Worm (Caenorhabditis elegans): ENCODE data around the gene C29F9.8.
"Not testable (repeated sequence)": the region's sequence is repeated elsewhere in the genome, so short reads cannot be mapped to it uniquely, and the experiment has no call there.

C29F9.8 gene

DNA sequence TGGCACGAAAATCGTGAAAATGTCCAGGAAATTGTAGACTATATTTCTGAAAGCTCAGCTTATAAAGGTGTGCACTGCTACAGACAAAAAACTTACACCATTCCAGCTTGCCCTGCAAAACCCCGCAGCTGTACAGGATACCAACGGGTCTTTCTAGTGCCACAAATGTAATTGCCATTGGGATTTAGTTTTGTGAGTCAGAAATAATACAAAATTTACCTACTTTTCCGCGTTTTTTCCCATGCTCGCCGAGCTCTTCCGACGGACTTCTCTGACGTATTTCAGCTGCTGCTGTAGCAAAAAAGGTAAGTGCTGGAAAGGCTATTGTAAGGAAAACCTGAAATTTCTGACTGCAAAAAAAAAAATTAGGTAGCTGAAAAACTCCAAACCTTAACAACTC lies at the start of gene C29F9.8:
Gene C29F9.8 (minus strand): TSS at position 101 of the 400 bp plus-strand sequence.
- TF ChIP-seq F13C5.2 (tag; optimal IDR thresholded peaks at IDR 0.05); tbx-37 (GFP tag; conservative IDR thresholded peaks at IDR 0.05); ama-1 (optimal IDR thresholded peaks at IDR 0.05): not testable (repeated sequence)

DNA sequence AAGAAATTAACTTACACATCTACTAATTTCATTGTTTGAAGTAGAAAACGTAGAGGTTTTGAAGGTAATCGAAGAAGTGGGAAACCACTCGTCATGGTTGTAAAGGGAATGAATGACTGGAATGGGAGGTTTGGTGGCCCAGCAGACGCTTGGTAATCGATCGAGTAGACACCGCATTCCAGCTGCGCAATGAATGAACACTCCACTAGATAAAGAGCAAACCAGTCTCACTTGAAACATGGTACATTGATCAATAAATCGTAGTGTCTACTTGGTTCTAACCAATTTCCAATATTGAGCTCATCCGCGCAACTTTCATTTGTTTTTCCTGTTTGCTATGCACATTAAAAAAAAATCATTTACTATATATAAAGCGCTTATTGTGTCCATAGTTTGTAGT lies 49.5 kb upstream of the C29F9.8 start, which contains the start of gene fbxb-84:
Gene fbxb-84 (minus strand): TSS at position 101 of the 400 bp plus-strand sequence.
- TF ChIP-seq flt-1 (GFP tag; IDR thresholded peaks at IDR 0.05) (no peak), F13C5.2 (tag; optimal IDR thresholded peaks at IDR 0.05) (no peak), scrt-1 (GFP tag; IDR thresholded peaks at IDR 0.05) (no peak), ceh-36 (tag; optimal IDR thresholded peaks at IDR 0.05) (no peak), B0310.2 (tag; optimal IDR thresholded peaks at IDR 0.05) (no peak), ama-1 (optimal IDR thresholded peaks at IDR 0.05) (no peak), sea-1 (GFP tag; conservative IDR thresholded peaks at IDR 0.05) (no peak), ceh-13 (GFP tag; optimal IDR thresholded peaks at IDR 0.05) (no peak), hnd-1 (tag; optimal IDR thresholded peaks at IDR 0.05) (no peak), aly-1 (tag; optimal IDR thresholded peaks at IDR 0.05) (no peak), tbx-11 (GFP tag; IDR thresholded peaks at IDR 0.05) (no peak), hmg-4 (GFP tag; optimal IDR thresholded peaks at IDR 0.05) (no peak), tbx-37 (GFP tag; conservative IDR thresholded peaks at IDR 0.05) (no peak)

DNA sequence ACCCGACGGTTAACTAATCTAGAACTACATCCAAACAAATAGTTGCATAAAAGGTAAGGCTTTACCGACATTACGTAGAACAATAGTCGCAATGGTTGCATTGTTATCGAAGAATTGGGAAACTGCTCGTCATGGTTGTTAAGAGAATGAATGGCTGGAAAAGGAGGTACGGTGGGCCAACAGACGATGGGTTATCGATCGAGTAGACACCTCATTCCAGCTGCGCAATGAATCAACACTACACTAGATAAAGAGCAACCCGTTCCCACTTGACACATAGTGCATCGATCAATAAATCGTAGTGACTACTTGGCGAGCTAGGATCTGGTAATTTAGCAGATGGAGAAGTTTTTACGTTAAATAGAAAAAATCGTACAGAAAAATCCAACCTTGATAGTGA lies 48.2 kb upstream of the C29F9.8 start, which contains the start of the genes T17A3.12 and fbxb-83:
Gene T17A3.12 (minus strand): TSS at position 101 of the 400 bp plus-strand sequence.
Gene fbxb-83 (minus strand): TSS at position 134 of the 400 bp plus-strand sequence.
- no peak for TF ChIP-seq B0310.2 (tag; optimal IDR thresholded peaks at IDR 0.05)
- TF ChIP-seq ets-7 (tag; optimal IDR thresholded peaks at IDR 0.05) = no peak
- TF ChIP-seq hmbx-1 (tag; optimal IDR thresholded peaks at IDR 0.05) = no peak
- TF ChIP-seq pes-1 (GFP tag; IDR thresholded peaks at IDR 0.05) = no peak
- no peak for TF ChIP-seq tbx-37 (GFP tag; conservative IDR thresholded peaks at IDR 0.05)
- no peak for TF ChIP-seq aly-1 (tag; optimal IDR thresholded peaks at IDR 0.05)
- TF ChIP-seq hmg-4 (GFP tag; optimal IDR thresholded peaks at IDR 0.05) = no peak
- TF ChIP-seq tbx-11 (GFP tag; IDR thresholded peaks at IDR 0.05) = no peak
- no peak for TF ChIP-seq hnd-1 (tag; optimal IDR thresholded peaks at IDR 0.05)
- no peak for TF ChIP-seq flt-1 (GFP tag; IDR thresholded peaks at IDR 0.05)

DNA sequence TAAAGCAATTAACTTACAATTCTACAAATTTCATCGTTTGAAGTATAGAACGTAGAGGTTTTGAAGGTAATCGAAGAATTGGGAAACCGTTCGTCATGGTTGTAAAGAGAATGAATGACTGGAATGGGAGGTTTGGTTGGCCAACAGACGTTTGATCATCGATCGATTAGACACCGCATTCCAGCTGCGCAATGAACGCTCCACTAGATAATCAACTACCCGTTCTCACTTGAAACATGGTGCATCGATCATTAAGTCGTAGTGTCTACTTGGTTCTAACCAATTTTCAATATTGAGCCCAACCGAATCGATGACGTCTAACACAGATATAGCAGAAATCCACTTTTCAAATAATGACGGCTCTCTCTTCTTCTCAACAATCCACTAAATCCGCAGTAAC lies 46.2 kb upstream of the C29F9.8 start, which contains the start of gene fbxb-82:
Gene fbxb-82 (minus strand): TSS at position 101 of the 400 bp plus-strand sequence.
- TF ChIP-seq flt-1 (GFP tag; IDR thresholded peaks at IDR 0.05) (no peak), tbx-11 (GFP tag; IDR thresholded peaks at IDR 0.05) (no peak), hnd-1 (tag; optimal IDR thresholded peaks at IDR 0.05) (no peak), tbx-37 (GFP tag; conservative IDR thresholded peaks at IDR 0.05) (no peak), sea-1 (GFP tag; conservative IDR thresholded peaks at IDR 0.05) (no peak), B0310.2 (tag; optimal IDR thresholded peaks at IDR 0.05) (no peak), aly-1 (tag; optimal IDR thresholded peaks at IDR 0.05) (no peak), ceh-13 (GFP tag; optimal IDR thresholded peaks at IDR 0.05) (no peak), ama-1 (optimal IDR thresholded peaks at IDR 0.05) (no peak), pes-1 (GFP tag; IDR thresholded peaks at IDR 0.05) (no peak), scrt-1 (GFP tag; IDR thresholded peaks at IDR 0.05) (no peak), ceh-36 (tag; optimal IDR thresholded peaks at IDR 0.05) (no peak), hmbx-1 (tag; optimal IDR thresholded peaks at IDR 0.05) (no peak), tra-4 (tag; optimal IDR thresholded peaks at IDR 0.05) (no peak), F13C5.2 (tag; optimal IDR thresholded peaks at IDR 0.05) (no peak)

DNA sequence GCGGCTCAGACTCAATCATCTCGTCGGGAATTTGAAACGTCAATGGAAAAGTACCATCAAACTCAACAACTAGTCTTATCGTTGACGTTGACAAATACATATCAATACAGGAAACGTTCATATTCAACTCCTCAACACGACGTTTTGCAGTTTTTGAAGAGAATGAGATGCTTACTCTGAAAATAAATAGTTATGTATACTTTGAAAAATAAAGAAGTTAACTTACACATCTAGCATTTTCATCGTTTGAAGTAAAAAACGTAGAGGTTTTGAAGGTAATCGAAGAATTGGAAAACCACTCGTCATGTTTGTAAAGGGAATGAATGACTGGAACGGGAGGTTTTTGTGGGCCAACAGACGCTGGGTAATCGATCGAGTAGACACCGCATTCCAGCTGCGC lies 44.0 kb upstream of the C29F9.8 start, which contains the start of gene fbxb-81:
Gene fbxb-81 (minus strand): TSS at position 314 of the 400 bp plus-strand sequence.
- TF ChIP-seq tbx-11 (GFP tag; IDR thresholded peaks at IDR 0.05) = no peak
- no peak for TF ChIP-seq hmbx-1 (tag; optimal IDR thresholded peaks at IDR 0.05)
- TF ChIP-seq ets-7 (tag; optimal IDR thresholded peaks at IDR 0.05) = no peak
- TF ChIP-seq aly-1 (tag; optimal IDR thresholded peaks at IDR 0.05) = no peak
- TF ChIP-seq tra-4 (tag; optimal IDR thresholded peaks at IDR 0.05) = no peak
- TF ChIP-seq sea-1 (GFP tag; conservative IDR thresholded peaks at IDR 0.05) = no peak
- no peak for TF ChIP-seq hnd-1 (tag; optimal IDR thresholded peaks at IDR 0.05)
- TF ChIP-seq ama-1 (optimal IDR thresholded peaks at IDR 0.05) = no peak
- TF ChIP-seq ceh-36 (tag; optimal IDR thresholded peaks at IDR 0.05) = no peak

DNA sequence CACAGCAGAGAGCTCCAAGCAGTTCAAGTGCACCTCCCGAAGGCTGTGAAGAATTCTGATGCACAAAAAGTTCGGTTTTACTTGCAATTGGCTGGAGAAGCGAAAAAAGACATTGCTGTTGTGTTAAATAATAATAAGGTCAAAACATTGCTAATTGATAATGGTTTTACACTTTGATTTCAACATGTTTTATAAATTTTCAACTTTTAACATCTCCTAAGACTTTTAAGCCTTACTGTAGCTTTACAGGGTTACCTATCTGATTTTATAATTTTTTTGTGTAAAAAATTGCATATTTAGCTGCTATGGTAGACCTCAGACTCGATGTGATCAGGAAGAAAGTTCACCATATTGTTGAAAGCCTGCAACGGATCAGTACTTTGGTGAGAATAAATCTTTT lies 37.3 kb upstream of the C29F9.8 start, which contains the start of gene pals-25:
Gene pals-25 (plus strand): TSS at position 301 of the 400 bp plus-strand sequence.
- TF ChIP-seq F13C5.2 (tag; optimal IDR thresholded peaks at IDR 0.05) (no peak), ama-1 (optimal IDR thresholded peaks at IDR 0.05) (no peak), tbx-11 (GFP tag; IDR thresholded peaks at IDR 0.05) (no peak), ceh-36 (tag; optimal IDR thresholded peaks at IDR 0.05) (no peak), tbx-37 (GFP tag; conservative IDR thresholded peaks at IDR 0.05) (no peak), flt-1 (GFP tag; IDR thresholded peaks at IDR 0.05) (no peak), sea-1 (GFP tag; conservative IDR thresholded peaks at IDR 0.05) (no peak), hmg-4 (GFP tag; optimal IDR thresholded peaks at IDR 0.05) (no peak), aly-1 (tag; optimal IDR thresholded peaks at IDR 0.05) (no peak), pes-1 (GFP tag; IDR thresholded peaks at IDR 0.05) (no peak)

DNA sequence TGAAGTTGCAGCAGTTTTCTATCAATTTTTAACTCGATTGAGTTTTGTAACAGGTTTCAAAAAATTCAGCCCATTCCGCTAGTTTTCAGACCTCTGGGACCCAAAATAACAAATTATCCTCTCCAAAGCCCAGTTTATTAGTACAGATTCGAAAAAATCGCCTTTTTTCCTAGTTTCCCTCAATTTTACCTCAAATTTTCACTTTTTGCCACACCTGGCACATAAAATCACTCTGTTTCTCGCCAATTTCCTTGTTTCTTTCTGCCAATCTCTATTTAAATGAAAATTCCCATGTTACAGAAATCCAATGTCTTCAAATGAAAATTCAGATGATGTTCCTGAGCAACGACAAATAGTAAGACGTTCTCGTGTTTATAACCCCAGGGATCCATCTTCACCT lies 35.2 kb upstream of the C29F9.8 start, which contains the start of gene pals-22:
Gene pals-22 (plus strand): TSS at position 301 of the 400 bp plus-strand sequence.
- TF ChIP-seq scrt-1 (GFP tag; IDR thresholded peaks at IDR 0.05) (no peak), tbx-37 (GFP tag; conservative IDR thresholded peaks at IDR 0.05) (no peak), aly-1 (tag; optimal IDR thresholded peaks at IDR 0.05) (no peak), hmg-4 (GFP tag; optimal IDR thresholded peaks at IDR 0.05) (no peak), ets-7 (tag; optimal IDR thresholded peaks at IDR 0.05) (no peak), B0310.2 (tag; optimal IDR thresholded peaks at IDR 0.05) (no peak), tra-4 (tag; optimal IDR thresholded peaks at IDR 0.05) (no peak), tbx-11 (GFP tag; IDR thresholded peaks at IDR 0.05) (no peak), F13C5.2 (tag; optimal IDR thresholded peaks at IDR 0.05) (no peak), flt-1 (GFP tag; IDR thresholded peaks at IDR 0.05) (no peak), ceh-13 (GFP tag; optimal IDR thresholded peaks at IDR 0.05) (no peak), hmbx-1 (tag; optimal IDR thresholded peaks at IDR 0.05) (no peak), ceh-36 (tag; optimal IDR thresholded peaks at IDR 0.05) (no peak), sea-1 (GFP tag; conservative IDR thresholded peaks at IDR 0.05) (no peak)
